Fruit fly (Drosophila melanogaster) whole organism, adult: ENCODE results near the gene Actn.

Source experiments
- CG11617 ChIP-seq: fragments of 200-800 bp; sonication (Bioruptor generic); optimal IDR thresholded peaks from 2 replicates; lab custom pipeline; 2017; ENCODE audit warnings: mild to moderate bottlenecking, missing biosample characterization, missing genetic modification reagents, missing genetic modification characterization
- CG12768 ChIP-seq: fragments of 200-800 bp; sonication (Bioruptor generic); optimal IDR thresholded peaks from 2 replicates; lab custom pipeline; 2017; ENCODE audit warnings: missing biosample characterization, missing genetic modification characterization, mild to moderate bottlenecking, moderate library complexity, missing genetic modification reagents
- CG14711 ChIP-seq: fragments of 200-800 bp; sonication (Bioruptor generic); optimal IDR thresholded peaks from 2 replicates; lab custom pipeline; 2018; ENCODE audit warnings: missing biosample characterization, mild to moderate bottlenecking, missing genetic modification characterization, moderate library complexity
- CG1620 ChIP-seq: fragments of 200-800 bp; sonication (Bioruptor generic); optimal IDR thresholded peaks from 2 replicates; lab custom pipeline; 2016; ENCODE audit warnings: missing biosample characterization, missing genetic modification characterization
- CG33017 ChIP-seq: fragments of 200-800 bp; sonication (Bioruptor generic); optimal IDR thresholded peaks from 2 replicates; lab custom pipeline; 2018; ENCODE audit warnings: missing biosample characterization, mild to moderate bottlenecking, missing genetic modification characterization, moderate library complexity
- CG5204 ChIP-seq: fragments of 200-800 bp; sonication (Bioruptor generic); optimal IDR thresholded peaks from 2 replicates; lab custom pipeline; 2016; ENCODE audit warnings: missing biosample characterization, missing genetic modification characterization
- CG7045 ChIP-seq: fragments of 200-800 bp; sonication (Bioruptor generic); optimal IDR thresholded peaks from 2 replicates; lab custom pipeline; 2017; ENCODE audit warnings: missing biosample characterization, mild to moderate bottlenecking, missing genetic modification characterization
- CG7101 ChIP-seq: fragments of 200-800 bp; sonication (Bioruptor generic); optimal IDR thresholded peaks from 2 replicates; lab custom pipeline; 2018; ENCODE audit warnings: missing biosample characterization, mild to moderate bottlenecking, missing genetic modification characterization, moderate library complexity
- Clk ChIP-seq: fragments of 200-800 bp; sonication (Bioruptor generic); optimal IDR thresholded peaks from 2 replicates; lab custom pipeline; 2017; ENCODE audit warnings: missing biosample characterization, missing genetic modification characterization
- Crg-1 ChIP-seq: fragments of 200-800 bp; sonication (Bioruptor generic); optimal IDR thresholded peaks from 2 replicates; lab custom pipeline; 2016; ENCODE audit warnings: missing biosample characterization, missing genetic modification characterization
- Hr96 ChIP-seq: fragments of 200-800 bp; sonication (Bioruptor generic); optimal IDR thresholded peaks from 2 replicates; lab custom pipeline; 2016; ENCODE audit warnings: missing biosample characterization, missing genetic modification characterization
- Mnt ChIP-seq: fragments of 200-800 bp; sonication (Bioruptor generic); optimal IDR thresholded peaks from 2 replicates; lab custom pipeline; 2016; ENCODE audit warnings: missing biosample characterization, mild to moderate bottlenecking, missing genetic modification characterization
- bab1 ChIP-seq: fragments of 200-800 bp; sonication (Bioruptor generic); optimal IDR thresholded peaks from 3 replicates; lab custom pipeline; 2019; ENCODE audit warnings: missing biosample characterization, mild to moderate bottlenecking, missing genetic modification characterization, moderate library complexity
- cic ChIP-seq: fragments of 200-800 bp; sonication (Bioruptor generic); optimal IDR thresholded peaks from 2 replicates; lab custom pipeline; 2017; ENCODE audit warnings: missing biosample characterization, mild to moderate bottlenecking, missing genetic modification characterization, moderate library complexity
- cnc ChIP-seq, 2 experiments: fragments of >200 bp; optimal IDR thresholded peaks; 2 replicates each; lab custom pipeline; 2017
- kay ChIP-seq: fragments of 200-800 bp; sonication (Bioruptor generic); peaks from one replicate; lab custom pipeline; 2016; ENCODE audit warnings: missing biosample characterization, missing genetic modification characterization, borderline replicate concordance
- ovo ChIP-seq: fragments of 200-800 bp; sonication (Bioruptor generic); optimal IDR thresholded peaks from 2 replicates; lab custom pipeline; 2016; ENCODE audit warnings: missing biosample characterization, missing genetic modification characterization
- pad ChIP-seq: fragments of 200-800 bp; sonication (Bioruptor generic); optimal IDR thresholded peaks from 3 replicates; lab custom pipeline; 2017; ENCODE audit warnings: missing biosample characterization, missing genetic modification characterization, mild to moderate bottlenecking, moderate library complexity, missing genetic modification reagents
- tj ChIP-seq: fragments of 200-800 bp; sonication (Bioruptor generic); optimal IDR thresholded peaks from 3 replicates; lab custom pipeline; 2017; ENCODE audit warnings: missing biosample characterization, mild to moderate bottlenecking, missing genetic modification characterization, moderate library complexity
- toe ChIP-seq: fragments of 200-800 bp; sonication (Bioruptor generic); optimal IDR thresholded peaks from 2 replicates; lab custom pipeline; 2016; ENCODE audit warnings: missing biosample characterization, missing genetic modification characterization

Actn gene

DNA sequence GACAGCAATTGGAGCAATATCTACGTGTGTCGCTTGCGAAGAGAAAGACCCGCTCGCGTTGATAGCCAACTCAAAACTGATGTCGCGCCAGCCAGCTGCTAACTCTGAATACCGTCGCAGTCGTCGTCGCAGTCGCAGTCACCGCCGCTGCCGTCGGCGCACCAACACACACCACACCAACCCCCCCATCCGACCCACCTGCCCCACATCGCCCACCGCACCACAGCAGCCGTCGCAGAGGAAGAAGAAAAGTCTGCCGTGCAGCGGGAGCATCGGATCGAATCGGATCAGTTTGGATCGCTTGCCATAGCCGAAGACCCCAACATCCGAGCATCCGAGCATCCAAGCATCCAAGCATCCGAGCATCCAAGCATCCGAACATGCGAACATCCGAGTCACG, 5.7 kb downstream of the Actn start:
- TF ChIP-seq CG7045 (GFP tag; lab: Kevin White, UChicago) (no peak), tj (GFP tag; lab: Kevin White, UChicago) (no peak), CG33017 (tag; lab: Kevin White, UChicago) (no peak), Mnt (GFP tag; lab: Kevin White, UChicago) (no peak), kay (no peak), Crg-1 (no peak), CG5204 (no peak), pad (GFP tag; lab: Kevin White, UChicago) (no peak), CG7101 (tag; lab: Kevin White, UChicago) (no peak), ovo (no peak), CG12768 (GFP tag; lab: Kevin White, UChicago) (no peak), Hr96 (GFP tag; lab: Kevin White, UChicago) (no peak), cnc (optimal IDR thresholded peaks at IDR 0.05; lab: Kevin White, UChicago) (no peak), Clk (GFP tag; lab: Kevin White, UChicago) (no peak), CG11617 (GFP tag; lab: Kevin White, UChicago) (no peak)

DNA sequence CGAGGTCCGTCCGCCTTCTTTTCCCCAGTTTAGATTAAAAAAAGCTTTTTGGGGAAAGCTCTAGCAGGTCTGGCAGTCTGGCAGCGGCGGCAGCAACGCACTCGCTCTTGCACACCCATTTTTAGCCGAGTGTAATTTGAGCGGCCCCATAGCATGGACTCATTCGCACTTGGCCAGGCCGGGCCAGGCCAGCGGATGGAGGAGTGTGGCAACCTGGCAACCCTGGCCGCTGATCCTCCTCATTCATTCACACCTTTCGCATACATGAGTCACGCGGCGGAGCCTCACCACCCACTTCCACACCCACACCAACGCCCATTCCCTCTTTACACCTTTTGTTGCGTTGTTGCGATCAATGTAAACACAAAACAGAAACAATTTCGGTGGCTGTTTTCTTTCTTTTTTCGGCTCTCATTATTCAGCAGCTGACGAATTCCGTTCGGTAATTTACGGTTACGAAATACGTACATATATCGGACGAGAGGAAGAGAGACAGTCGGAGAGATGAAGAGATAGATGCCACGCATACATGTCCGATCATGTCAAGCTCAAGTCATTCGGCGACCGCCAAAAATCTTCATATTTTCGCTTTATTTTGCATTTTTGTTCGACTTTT, 9.2 kb downstream of the Actn start:
- no peak for TF ChIP-seq CG33017 (tag; lab: Kevin White, UChicago)
- TF ChIP-seq pad (GFP tag; lab: Kevin White, UChicago): peak; percentile 35
- TF ChIP-seq CG7101 (tag; lab: Kevin White, UChicago): no peak
- no peak for TF ChIP-seq cnc (optimal IDR thresholded peaks at IDR 0.05; lab: Kevin White, UChicago)
- no peak for TF ChIP-seq CG5204
- no peak for TF ChIP-seq CG1620
- TF ChIP-seq Clk (GFP tag; lab: Kevin White, UChicago): no peak
- TF ChIP-seq CG7045 (GFP tag; lab: Kevin White, UChicago): no peak
- no peak for TF ChIP-seq ovo
- TF ChIP-seq Crg-1: no peak
- no peak for TF ChIP-seq Hr96 (GFP tag; lab: Kevin White, UChicago)
- no peak for TF ChIP-seq kay
- no peak for TF ChIP-seq CG11617 (GFP tag; lab: Kevin White, UChicago)
- TF ChIP-seq CG12768 (GFP tag; lab: Kevin White, UChicago): no peak
- TF ChIP-seq cic: no peak
- peak; percentile 66 for TF ChIP-seq CG14711 (tag; lab: Kevin White, UChicago)
- TF ChIP-seq toe (GFP tag; lab: Kevin White, UChicago): no peak
- TF ChIP-seq Mnt (GFP tag; lab: Kevin White, UChicago): no peak
- no peak for TF ChIP-seq bab1
- TF ChIP-seq tj (GFP tag; lab: Kevin White, UChicago): peak; percentile 25

DNA sequence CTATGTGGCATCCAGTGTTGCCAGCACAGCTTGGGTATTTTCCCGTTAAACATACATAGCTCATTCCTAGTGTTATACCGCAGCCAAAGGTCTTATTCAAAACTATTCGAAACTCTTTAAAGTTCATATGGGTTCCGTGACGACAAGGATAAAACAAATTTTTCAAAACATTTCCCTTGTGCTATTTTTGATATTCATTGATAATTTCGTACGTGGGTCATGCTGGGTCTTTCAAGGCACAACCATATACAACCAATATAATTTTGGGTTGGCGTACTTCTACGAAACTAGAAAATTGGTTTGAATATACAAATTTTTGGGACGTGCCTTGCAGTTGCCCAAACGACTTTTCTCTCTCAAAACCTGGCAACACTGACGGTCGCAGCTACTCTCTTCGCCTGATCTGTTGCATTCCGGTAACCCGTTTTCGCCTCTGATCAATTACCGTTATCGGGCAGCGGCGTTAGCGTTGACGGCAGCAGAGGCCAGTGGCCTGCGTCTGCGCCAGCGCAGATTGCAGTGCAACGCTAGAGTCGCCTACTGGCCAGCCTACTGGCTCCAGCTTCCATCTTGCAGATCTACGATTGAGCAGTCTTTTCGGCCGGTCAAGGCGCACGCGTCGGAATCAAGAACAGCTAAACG, 9.8 kb downstream of the Actn start:
- TF ChIP-seq toe (GFP tag; lab: Kevin White, UChicago) (no peak), Crg-1 (no peak), kay (no peak), CG5204 (no peak), tj (GFP tag; lab: Kevin White, UChicago) (no peak), ovo (no peak), cic (no peak), cnc (optimal IDR thresholded peaks at IDR 0.05; lab: Kevin White, UChicago) (no peak), CG11617 (GFP tag; lab: Kevin White, UChicago) (no peak)

DNA sequence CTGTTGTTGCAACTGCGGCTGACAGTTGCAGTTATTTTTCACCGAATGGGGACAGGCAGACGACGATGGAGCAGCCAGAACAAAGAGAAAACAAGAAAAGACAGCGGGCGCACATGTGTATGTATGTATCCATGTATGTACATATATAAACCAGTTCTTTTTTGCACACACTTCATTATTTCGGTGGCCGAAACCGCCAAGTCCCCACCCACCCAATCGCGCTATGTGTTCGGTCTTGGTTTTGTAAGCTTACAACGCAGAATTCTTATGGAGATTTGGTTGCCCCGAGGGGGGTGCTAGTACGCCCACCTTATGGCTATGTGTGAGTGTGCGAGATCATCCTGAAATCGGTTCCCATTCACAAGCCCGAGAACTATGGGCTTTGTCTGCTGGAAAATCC, 10.8 kb downstream of the Actn start:
- TF ChIP-seq Hr96 (GFP tag; lab: Kevin White, UChicago) (no peak), tj (GFP tag; lab: Kevin White, UChicago) (peak; percentile 92)

DNA sequence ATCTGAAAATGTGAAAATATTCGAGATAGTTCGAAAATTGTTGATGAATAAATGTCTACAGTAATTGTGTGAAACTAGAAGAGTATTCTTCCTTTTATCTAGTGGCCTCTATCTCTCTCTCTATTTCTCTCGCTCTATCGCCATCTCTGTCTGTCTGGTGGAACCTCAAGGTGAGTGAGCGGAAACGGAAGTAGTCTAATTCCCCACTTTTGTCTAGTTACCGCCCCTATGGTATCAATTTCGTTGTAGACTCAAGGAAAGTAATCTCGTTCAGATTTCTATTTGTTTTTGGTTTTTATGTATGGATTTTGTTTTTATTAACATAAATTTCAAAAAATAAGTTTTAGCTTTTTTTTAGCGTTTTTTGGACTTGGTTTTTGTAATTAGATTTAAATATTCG, 17.3 kb downstream of the Actn start:
- no peak for TF ChIP-seq CG12768 (GFP tag; lab: Kevin White, UChicago)
- TF ChIP-seq CG1620: no peak
- no peak for TF ChIP-seq cic

DNA sequence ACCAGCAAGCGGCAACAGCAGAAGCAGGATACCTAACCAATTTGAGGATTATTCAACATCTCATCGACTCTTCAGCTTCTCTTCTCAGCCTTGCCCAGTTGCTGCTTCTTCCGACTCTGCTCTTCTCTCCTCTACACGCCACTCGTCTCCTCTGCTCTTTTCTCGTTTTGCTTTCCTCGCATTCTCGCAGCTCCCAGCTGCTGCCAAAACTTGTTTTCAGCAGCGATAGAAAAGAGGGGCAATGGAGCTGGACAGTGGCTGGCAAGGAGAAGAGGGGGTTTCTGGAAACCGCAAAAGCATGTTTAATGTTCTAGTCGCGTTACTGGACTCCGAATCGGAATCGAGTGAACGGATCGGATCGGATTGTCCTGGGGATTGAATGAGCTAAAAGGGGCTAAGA, 28.7 kb downstream of the Actn start:
- TF ChIP-seq CG1620: no peak
- no peak for TF ChIP-seq cnc (optimal IDR thresholded peaks at IDR 0.05; lab: Kevin White, UChicago)
- TF ChIP-seq toe (GFP tag; lab: Kevin White, UChicago): no peak
- no peak for TF ChIP-seq CG7101 (tag; lab: Kevin White, UChicago)
- TF ChIP-seq bab1: no peak
- no peak for TF ChIP-seq tj (GFP tag; lab: Kevin White, UChicago)
- TF ChIP-seq CG7045 (GFP tag; lab: Kevin White, UChicago): no peak

DNA sequence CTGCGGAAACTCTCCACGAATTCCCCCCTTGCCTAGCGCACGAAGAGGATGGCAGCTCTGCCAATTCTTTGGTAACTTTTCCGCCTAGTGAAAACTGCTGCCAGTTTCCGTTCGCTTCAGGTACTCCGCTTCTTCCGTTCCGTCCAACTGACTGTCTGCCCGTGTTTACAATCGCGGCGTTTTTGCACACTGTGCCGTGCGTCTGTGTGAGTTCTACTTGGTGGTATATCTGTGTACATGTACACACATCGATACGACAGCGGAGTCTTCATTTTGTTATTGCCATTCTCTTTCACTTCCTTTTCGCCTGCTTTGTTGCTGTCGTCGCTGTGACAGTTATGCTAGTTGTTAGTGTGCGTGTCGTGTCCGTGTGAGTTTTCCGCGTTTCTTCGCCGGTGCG, 29.3 kb downstream of the Actn start:
- TF ChIP-seq CG7045 (GFP tag; lab: Kevin White, UChicago) (peak; percentile 41), bab1 (peak; percentile 33), Crg-1 (peak; percentile 87), kay (no peak), toe (GFP tag; lab: Kevin White, UChicago) (peak; percentile 25), CG11617 (GFP tag; lab: Kevin White, UChicago) (peak; percentile 83), cnc (optimal IDR thresholded peaks at IDR 0.05; lab: Kevin White, UChicago) (no peak), ovo (peak; percentile 62), CG5204 (no peak), CG14711 (tag; lab: Kevin White, UChicago) (peak; percentile 51), CG7101 (tag; lab: Kevin White, UChicago) (peak; percentile 83), cic (peak; percentile 50), CG33017 (tag; lab: Kevin White, UChicago) (peak; percentile 27), Mnt (GFP tag; lab: Kevin White, UChicago) (peak; percentile 86), tj (GFP tag; lab: Kevin White, UChicago) (peak; percentile 67), Hr96 (GFP tag; lab: Kevin White, UChicago) (peak; percentile 83), pad (GFP tag; lab: Kevin White, UChicago) (peak; percentile 81), Clk (GFP tag; lab: Kevin White, UChicago) (peak; percentile 37), CG12768 (GFP tag; lab: Kevin White, UChicago) (peak; percentile 76), CG1620 (peak; percentile 84)
